Worm (Caenorhabditis elegans): ENCODE data around the gene srh-281.

DNA sequence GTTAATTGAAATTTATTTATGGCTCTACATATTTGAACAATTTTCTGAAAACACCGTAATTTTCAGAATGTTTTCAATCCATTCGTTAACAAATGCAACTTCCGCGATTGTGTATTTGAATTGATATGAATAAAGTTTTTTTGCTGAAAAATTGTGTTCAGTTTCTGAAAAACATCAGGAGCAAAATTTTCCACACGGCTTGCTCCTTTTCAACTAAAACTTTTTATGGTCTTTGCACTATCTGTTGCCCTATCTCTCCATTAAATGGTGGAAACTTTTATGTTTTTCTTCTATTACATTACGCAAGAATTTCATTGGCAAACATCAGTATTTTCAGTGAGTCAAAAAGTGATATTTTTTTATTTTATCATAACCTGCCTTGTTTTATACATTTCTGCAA lies 41.8 kb upstream of the srh-281 start, which contains the start of gene F10A3.4:
- TF ChIP-seq rnt-1 (tag; optimal IDR thresholded peaks at IDR 0.05) (no peak), ceh-90 (tag; optimal IDR thresholded peaks at IDR 0.05) (no peak), fkh-4 (tag; optimal IDR thresholded peaks at IDR 0.05; ENCODE audit: borderline replicate concordance) (no peak), lin-13 (GFP tag; optimal IDR thresholded peaks at IDR 0.05) (no peak), nhr-11 (tag; optimal IDR thresholded peaks at IDR 0.05) (no peak)
